Worm (Caenorhabditis elegans): ENCODE results near the gene K07B1.7.
A peak's percentile ranks its signal among the peaks of the same experiment; 100 is the strongest.
"Not testable (repeated sequence)": the region's sequence is repeated elsewhere in the genome, so short reads cannot be mapped to it uniquely, and the experiment has no call there.

DNA sequence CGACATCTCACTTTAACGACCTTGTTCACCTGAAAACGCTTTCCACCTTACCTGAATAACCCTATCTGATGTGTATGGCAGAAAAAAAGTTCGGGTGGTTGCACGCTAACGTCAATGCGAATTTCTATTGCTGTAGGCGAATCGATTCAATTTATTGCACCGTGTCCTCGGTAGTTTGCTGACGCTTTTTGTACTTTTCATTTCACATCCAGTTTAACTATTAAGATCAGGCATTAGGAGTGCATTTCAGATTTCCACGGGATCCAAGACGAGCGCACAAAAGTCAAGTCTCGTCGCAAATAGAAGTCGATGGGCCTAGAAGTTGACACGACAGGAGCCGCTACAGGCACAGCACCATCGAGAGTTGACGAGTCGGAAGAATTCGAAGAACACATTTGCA is 4.5 kb downstream of the K07B1.7 start:
- not testable (repeated sequence) for TF ChIP-seq ets-4 (GFP tag; optimal IDR thresholded peaks at IDR 0.05); F22D6.2 (tag; optimal IDR thresholded peaks at IDR 0.05); unc-62 (GFP tag; optimal IDR thresholded peaks at IDR 0.05); sea-2 (GFP tag; IDR thresholded peaks at IDR 0.05); rpc-1 (optimal IDR thresholded peaks at IDR 0.05); rpc-1 (tag; optimal IDR thresholded peaks at IDR 0.05); lin-40 (tag; optimal IDR thresholded peaks at IDR 0.05); ama-1 (optimal IDR thresholded peaks at IDR 0.05); ama-1 (GFP tag; optimal IDR thresholded peaks at IDR 0.05); nhr-179 (tag; optimal IDR thresholded peaks at IDR 0.05); hrde-1 (tag; optimal IDR thresholded peaks at IDR 0.05; ENCODE audit: borderline replicate concordance)
- peak; percentile 70; the same call in 1 of the 2 replicates for TF ChIP-seq egl-18 (GFP tag; IDR thresholded peaks at IDR 0.05)
- peak; percentile 75 for TF ChIP-seq attf-6 (GFP tag; IDR thresholded peaks at IDR 0.05)
- peak; percentile 83 for TF ChIP-seq ekl-4 (GFP tag; IDR thresholded peaks at IDR 0.05)
- TF ChIP-seq let-526 (GFP tag; IDR thresholded peaks at IDR 0.05): peak; percentile 72; the same call in 1 of the 2 replicates
- TF ChIP-seq K11D2.4 (GFP tag; IDR thresholded peaks at IDR 0.05): peak; percentile 93

All from whole organism, young adult.